Fruit fly (Drosophila melanogaster): ENCODE measurements around the gene ckd.

DNA sequence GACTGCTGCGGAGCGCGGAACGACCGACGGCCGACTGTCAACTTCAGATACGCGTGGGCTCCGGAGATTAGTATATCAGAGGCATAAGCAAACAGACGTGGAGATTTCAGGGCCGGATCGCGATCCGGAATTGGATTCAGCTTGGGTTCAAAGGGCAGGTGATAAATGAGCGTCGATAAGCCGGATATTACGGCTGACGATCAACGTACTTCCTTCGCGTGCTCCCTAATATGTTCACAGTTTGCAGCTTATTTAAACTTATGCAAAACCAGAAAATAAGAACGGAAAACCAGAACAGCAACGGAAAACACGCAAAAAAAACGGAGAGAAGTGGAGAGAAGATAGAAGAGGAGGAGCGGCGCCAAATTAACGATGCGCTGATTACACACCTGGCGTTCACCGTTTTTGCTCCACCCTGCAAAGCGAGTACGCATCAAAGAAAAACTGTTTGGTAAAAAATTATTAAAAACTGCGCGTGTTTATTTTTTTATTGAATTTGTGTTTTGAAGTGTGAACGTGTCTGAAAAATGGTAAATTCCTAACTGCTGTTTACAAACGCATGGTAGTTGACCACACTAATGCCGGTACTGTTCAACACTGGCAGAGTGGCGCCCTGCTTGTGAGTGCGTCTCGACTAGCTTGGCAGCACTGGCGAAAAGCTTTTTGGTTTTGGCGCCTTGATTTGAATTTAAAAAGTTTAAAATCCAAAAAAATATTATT is 18.5 kb upstream of the ckd start, which contains the start of gene CG17746:
- TF ChIP-seq OdsH (GFP tag; optimal IDR thresholded peaks at IDR 0.05) (no peak), esn (GFP tag; optimal IDR thresholded peaks at IDR 0.05) (peak; percentile 0), CG11294 (GFP tag; IDR thresholded peaks at IDR 0.05) (no peak), Hr4 (GFP tag; optimal IDR thresholded peaks at IDR 0.05) (no peak), Hr39 (GFP tag; optimal IDR thresholded peaks at IDR 0.05) (no peak), lz (GFP tag; optimal IDR thresholded peaks at IDR 0.05) (peak; percentile 38), Lpt (GFP tag; optimal IDR thresholded peaks at IDR 0.05) (no peak), Blimp-1 (GFP tag; optimal IDR thresholded peaks at IDR 0.05) (no peak), CG8319 (GFP tag; optimal IDR thresholded peaks at IDR 0.05) (no peak), fkh (GFP tag; optimal IDR thresholded peaks at IDR 0.05) (peak; percentile 43), pdm3 (GFP tag; optimal IDR thresholded peaks at IDR 0.05) (no peak), CG8119 (GFP tag; IDR thresholded peaks at IDR 0.05) (no peak), CG10669 (GFP tag; optimal IDR thresholded peaks at IDR 0.05) (no peak)
